Worm (Caenorhabditis elegans) whole organism, young adult: ENCODE measurements around the gene lin-12.

Experiments
- B0019.2 ChIP-seq: fragments of 200-800 bp; sonication (Bioruptor generic); conservative IDR thresholded peaks from 2 replicates; pipeline ENCODE4 v1.3.6; 2022; ENCODE audit warnings: missing genetic modification reagents, missing genetic modification characterization, missing compliant biosample characterization
- C17E4.6 ChIP-seq: fragments of 200-800 bp; sonication (Bioruptor generic); IDR thresholded peaks from 2 replicates; pipeline ENCODE4 v1.3.6; 2022; ENCODE audit warnings: missing genetic modification reagents, missing genetic modification characterization, missing compliant biosample characterization
- D2030.7 ChIP-seq: fragments of 200-800 bp; sonication (Bioruptor generic); IDR thresholded peaks from 2 replicates; pipeline ENCODE4 v1.3.6; 2022; ENCODE audit warnings: missing genetic modification reagents, missing genetic modification characterization, missing compliant biosample characterization
- F10E7.11 ChIP-seq: sonication (generic microtip); optimal IDR thresholded peaks from 2 replicates; lab custom pipeline; 2017; ENCODE audit warnings: mild to moderate bottlenecking, missing genetic modification characterization, moderate library complexity, missing compliant biosample characterization
- F23B12.7 ChIP-seq: sonication (generic microtip); optimal IDR thresholded peaks from 2 replicates; lab custom pipeline; 2017; ENCODE audit warnings: missing genetic modification characterization, mild to moderate bottlenecking, missing compliant biosample characterization, antibody characterized with exemption, moderate library complexity; ENCODE audit not compliant: insufficient read depth
- F37B4.10 ChIP-seq: fragments of 200-800 bp; sonication (Bioruptor generic); IDR thresholded peaks from 2 replicates; pipeline ENCODE4 v1.3.6; 2022; ENCODE audit warnings: missing genetic modification characterization, missing compliant biosample characterization
- F57A8.1 ChIP-seq: fragments of 200-800 bp; sonication (Bioruptor generic); optimal IDR thresholded peaks from 2 replicates; lab custom pipeline; 2018; ENCODE audit warnings: mild to moderate bottlenecking, missing genetic modification characterization, moderate library complexity, missing compliant biosample characterization
- Y79H2A.3 ChIP-seq: fragments of 200-800 bp; sonication (Bioruptor generic); conservative IDR thresholded peaks from 2 replicates; pipeline ENCODE4 v1.3.6; 2022; ENCODE audit warnings: missing genetic modification reagents, missing genetic modification characterization, missing compliant biosample characterization
- Y95B8A.8 ChIP-seq: fragments of 200-800 bp; sonication (Bioruptor generic); IDR thresholded peaks from 2 replicates; pipeline ENCODE4 v1.3.6; 2022; ENCODE audit warnings: missing genetic modification reagents, missing genetic modification characterization, missing compliant biosample characterization
- athp-1 ChIP-seq: sonication (generic microtip); optimal IDR thresholded peaks from 2 replicates; lab custom pipeline; 2017; ENCODE audit warnings: mild to moderate bottlenecking, missing genetic modification characterization, missing compliant biosample characterization
- attf-3 ChIP-seq: fragments of 200-800 bp; sonication (Bioruptor generic); conservative IDR thresholded peaks from 2 replicates; pipeline ENCODE4 v1.3.6; 2022; ENCODE audit warnings: missing genetic modification reagents, missing genetic modification characterization, missing compliant biosample characterization
- attf-5 ChIP-seq: fragments of 200-800 bp; sonication (Bioruptor generic); optimal IDR thresholded peaks from 2 replicates; lab custom pipeline; 2018; ENCODE audit warnings: mild to moderate bottlenecking, missing genetic modification characterization, missing compliant biosample characterization
- attf-6 ChIP-seq: fragments of 200-800 bp; sonication (Bioruptor generic); IDR thresholded peaks from 2 replicates; pipeline ENCODE4 v1.3.6; 2022; ENCODE audit warnings: missing genetic modification reagents, missing genetic modification characterization, missing compliant biosample characterization
- bed-2 ChIP-seq: fragments of 200-800 bp; sonication (Bioruptor generic); IDR thresholded peaks from 2 replicates; pipeline ENCODE4 v1.3.6; 2022; ENCODE audit warnings: missing genetic modification reagents, missing genetic modification characterization, missing compliant biosample characterization
- cebp-1 ChIP-seq, 2 experiments: fragments of 200-800 bp in 1 of 2; sonication (Bioruptor generic) in 1 of 2; sonication (generic microtip) in 1 of 2; IDR thresholded peaks in 1 of 2; optimal IDR thresholded peaks in 1 of 2; 2 replicates each; pipeline versions ENCODE4 v1.3.6 to Lab custom; 2017 to 2022; ENCODE audit warnings: missing compliant biosample characterization in 2 of 2, missing genetic modification characterization in 2 of 2, mild to moderate bottlenecking in 1 of 2, missing genetic modification reagents in 1 of 2, moderate library complexity in 1 of 2
- ceh-100 ChIP-seq: fragments of 200-800 bp; sonication (Bioruptor generic); IDR thresholded peaks from 2 replicates; pipeline ENCODE4 v1.3.6; 2022; ENCODE audit warnings: missing genetic modification reagents, missing genetic modification characterization, missing compliant biosample characterization
- ceh-40 ChIP-seq: fragments of 200-800 bp; sonication (Bioruptor generic); IDR thresholded peaks from 2 replicates; pipeline ENCODE4 v1.3.6; 2022; ENCODE audit warnings: missing genetic modification characterization, missing compliant biosample characterization
- ceh-58 ChIP-seq: fragments of 200-800 bp; sonication (Bioruptor generic); IDR thresholded peaks from 2 replicates; pipeline ENCODE4 v1.3.6; 2022; ENCODE audit warnings: missing genetic modification characterization, missing compliant biosample characterization
- ceh-79 ChIP-seq: sonication (generic microtip); optimal IDR thresholded peaks from 2 replicates; lab custom pipeline; 2017; ENCODE audit warnings: mild to moderate bottlenecking, missing genetic modification characterization, missing compliant biosample characterization
- die-1 ChIP-seq: sonication (generic microtip); optimal IDR thresholded peaks from 2 replicates; lab custom pipeline; 2016; ENCODE audit warnings: missing genotype, mild to moderate bottlenecking, missing genetic modification characterization, missing compliant biosample characterization
- dpl-1 ChIP-seq: fragments of 150-350 bp; optimal IDR thresholded peaks from 2 replicates; lab custom pipeline; 2014; ENCODE audit warnings: missing biosample characterization, missing genetic modification reagents, missing genetic modification characterization
- efl-1 ChIP-seq: fragments of 150-350 bp; optimal IDR thresholded peaks from 2 replicates; lab custom pipeline; 2014; ENCODE audit warnings: missing biosample characterization, missing genetic modification reagents, missing genetic modification characterization
- egl-18 ChIP-seq: fragments of 200-800 bp; sonication (Bioruptor generic); IDR thresholded peaks from 2 replicates; pipeline ENCODE4 v1.3.6; 2022; ENCODE audit warnings: missing genetic modification reagents, missing genetic modification characterization, missing compliant biosample characterization
- ekl-4 ChIP-seq: fragments of 200-800 bp; sonication (Bioruptor generic); IDR thresholded peaks from 2 replicates; pipeline ENCODE4 v1.3.6; 2022; ENCODE audit warnings: missing genetic modification reagents, missing genetic modification characterization, missing compliant biosample characterization
- fkh-3 ChIP-seq: sonication (generic microtip); optimal IDR thresholded peaks from 2 replicates; lab custom pipeline; 2016; ENCODE audit warnings: mild to moderate bottlenecking, missing genetic modification characterization, missing compliant biosample characterization
- him-1 ChIP-seq: sonication (generic microtip); optimal IDR thresholded peaks from 2 replicates; lab custom pipeline; 2016; ENCODE audit warnings: missing genotype, missing genetic modification reagents, missing genetic modification characterization, missing compliant biosample characterization
- hmg-1.2 ChIP-seq: fragments of 200-800 bp; sonication (Bioruptor generic); IDR thresholded peaks from 2 replicates; pipeline ENCODE4 v1.3.6; 2022; ENCODE audit warnings: missing genetic modification reagents, missing genetic modification characterization, missing compliant biosample characterization
- hmg-20 ChIP-seq: fragments of 200-800 bp; sonication (Bioruptor generic); IDR thresholded peaks from 2 replicates; pipeline ENCODE4 v1.3.6; 2022; ENCODE audit warnings: missing genetic modification reagents, missing genetic modification characterization, missing compliant biosample characterization
- hrde-1 ChIP-seq: sonication (generic microtip); optimal IDR thresholded peaks from 2 replicates; lab custom pipeline; 2016; ENCODE audit warnings: missing genetic modification characterization, mild to moderate bottlenecking, missing compliant biosample characterization, moderate library complexity, missing genotype, missing genetic modification reagents, borderline replicate concordance
- let-607 ChIP-seq, 2 experiments: fragments of 200-800 bp in 1 of 2; sonication (Bioruptor generic) in 1 of 2; sonication (generic microtip) in 1 of 2; optimal IDR thresholded peaks; 2 replicates each; lab custom pipeline; 2016 to 2018; ENCODE audit warnings: mild to moderate bottlenecking in 2 of 2, missing compliant biosample characterization in 2 of 2, missing genetic modification characterization in 2 of 2, moderate library complexity in 2 of 2, missing genotype in 1 of 2
- lin-26 ChIP-seq: fragments of 200-800 bp; sonication (Bioruptor generic); IDR thresholded peaks from 2 replicates; pipeline ENCODE4 v1.3.6; 2022; ENCODE audit warnings: missing genetic modification reagents, missing genetic modification characterization, missing compliant biosample characterization
- lin-54 ChIP-seq: fragments of 200-800 bp; sonication (Bioruptor generic); optimal IDR thresholded peaks from 2 replicates; lab custom pipeline; 2018; ENCODE audit warnings: mild to moderate bottlenecking, missing genetic modification characterization, missing compliant biosample characterization
- lsl-1 ChIP-seq: fragments of 200-800 bp; sonication (Bioruptor generic); optimal IDR thresholded peaks from 2 replicates; lab custom pipeline; 2018; ENCODE audit warnings: mild to moderate bottlenecking, missing genetic modification characterization, moderate library complexity, missing compliant biosample characterization
- lsy-27 ChIP-seq: sonication (generic microtip); optimal IDR thresholded peaks from 2 replicates; lab custom pipeline; 2017; ENCODE audit warnings: missing genetic modification characterization, mild to moderate bottlenecking, missing compliant biosample characterization, antibody characterized with exemption, missing genotype, borderline replicate concordance; ENCODE audit not compliant: insufficient read depth
- madf-10 ChIP-seq: sonication (generic microtip); optimal IDR thresholded peaks from 2 replicates; lab custom pipeline; 2016; ENCODE audit warnings: mild to moderate bottlenecking, missing genetic modification characterization, missing compliant biosample characterization
- madf-8 ChIP-seq: fragments of 200-800 bp; sonication (Bioruptor generic); conservative IDR thresholded peaks from 2 replicates; pipeline ENCODE4 v1.3.6; 2022; ENCODE audit warnings: missing genetic modification reagents, missing genetic modification characterization, missing compliant biosample characterization
- mcd-1 ChIP-seq: fragments of 200-800 bp; sonication (Bioruptor generic); IDR thresholded peaks from 2 replicates; pipeline ENCODE4 v1.3.6; 2022; ENCODE audit warnings: missing genetic modification reagents, missing genetic modification characterization, missing compliant biosample characterization
- nfya-1 ChIP-seq: sonication (generic microtip); optimal IDR thresholded peaks from 2 replicates; lab custom pipeline; 2017; ENCODE audit warnings: antibody characterized with exemption, missing compliant biosample characterization, missing genetic modification characterization, borderline replicate concordance; ENCODE audit not compliant: insufficient read depth
- nfyb-1 ChIP-seq: fragments of 200-800 bp; sonication (Bioruptor generic); IDR thresholded peaks from 2 replicates; pipeline ENCODE4 v1.3.6; 2022; ENCODE audit warnings: missing genetic modification reagents, missing genetic modification characterization, missing compliant biosample characterization
- nhr-179 ChIP-seq: sonication (generic microtip); optimal IDR thresholded peaks from 2 replicates; lab custom pipeline; 2016; ENCODE audit warnings: mild to moderate bottlenecking, missing genetic modification characterization, missing compliant biosample characterization
- pbrm-1 ChIP-seq: fragments of 200-800 bp; sonication (Bioruptor generic); IDR thresholded peaks from 2 replicates; pipeline ENCODE4 v1.3.6; 2022; ENCODE audit warnings: missing genetic modification reagents, missing genetic modification characterization, missing compliant biosample characterization
- pha-4 ChIP-seq: fragments of 150-350 bp; sonication (generic microtip); optimal IDR thresholded peaks from 2 replicates; lab custom pipeline; 2014; ENCODE audit warnings: missing biosample characterization, missing genetic modification reagents, missing genetic modification characterization
- repo-1 ChIP-seq: sonication (generic microtip); optimal IDR thresholded peaks from 2 replicates; lab custom pipeline; 2017; ENCODE audit warnings: mild to moderate bottlenecking, missing genetic modification characterization, missing compliant biosample characterization
- somi-1 ChIP-seq: fragments of 200-800 bp; sonication (Bioruptor generic); optimal IDR thresholded peaks from 2 replicates; lab custom pipeline; 2018; ENCODE audit warnings: mild to moderate bottlenecking, missing genetic modification characterization, missing compliant biosample characterization
- sptf-2 ChIP-seq: fragments of 200-800 bp; sonication (Bioruptor generic); optimal IDR thresholded peaks from 2 replicates; lab custom pipeline; 2018; ENCODE audit warnings: mild to moderate bottlenecking, missing genetic modification characterization, missing compliant biosample characterization
- tbp1 ChIP-seq: fragments of 200-800 bp; sonication (Bioruptor generic); optimal IDR thresholded peaks from 2 replicates; lab custom pipeline; 2018; ENCODE audit warnings: mild to moderate bottlenecking, missing genetic modification characterization, missing compliant biosample characterization
- tlf-1 ChIP-seq: fragments of 200-800 bp; sonication (Bioruptor generic); optimal IDR thresholded peaks from 2 replicates; lab custom pipeline; 2018; ENCODE audit warnings: mild to moderate bottlenecking, missing genetic modification characterization, missing compliant biosample characterization
- zfh-2 ChIP-seq: fragments of 200-800 bp; sonication (Bioruptor generic); conservative IDR thresholded peaks from 2 replicates; pipeline ENCODE4 v1.3.6; 2022; ENCODE audit warnings: missing genetic modification reagents, missing genetic modification characterization, missing compliant biosample characterization

Gene lin-12

ce11 chrIII:9060267-9060666 is 11.0 kb downstream of the lin-12 start (continued):
- TF ChIP-seq D2030.7 (no peak), lin-54 (peak; percentile 53), athp-1 (tag; lab: Kevin White, UChicago) (peak; percentile 5), C17E4.6 (GFP tag; lab: Robert Waterston, UW) (no peak), nfyb-1 (GFP tag; lab: Robert Waterston, UW) (peak; percentile 79), B0019.2 (GFP tag; lab: Robert Waterston, UW) (no peak), sptf-2 (GFP tag; lab: Kevin White, UChicago) (no peak), lsy-27 (tag; lab: Kevin White, UChicago) (no peak), nfya-1 (no peak), hmg-20 (GFP tag; lab: Robert Waterston, UW) (no peak), ceh-58 (no peak), mcd-1 (no peak; the same call in 1 of the 2 replicates), hrde-1 (tag; lab: Kevin White, UChicago) (peak; percentile 78), hmg-1.2 (GFP tag; lab: Robert Waterston, UW) (peak; percentile 22; the same call in 1 of the 2 replicates), him-1 (peak; percentile 35), die-1 (tag; lab: Kevin White, UChicago) (no peak), madf-8 (no peak), F10E7.11 (tag; lab: Kevin White, UChicago) (no peak), tlf-1 (GFP tag; lab: Kevin White, UChicago) (peak; percentile 73), ceh-79 (no peak), let-607 (tag; optimal IDR thresholded peaks at IDR 0.05; lab: Kevin White, UChicago) (no peak), tbp1 (GFP tag; lab: Kevin White, UChicago) (no peak), efl-1 (GFP tag; lab: Kevin White, UChicago) (no peak), somi-1 (GFP tag; lab: Kevin White, UChicago) (no peak), dpl-1 (GFP tag; lab: Kevin White, UChicago) (no peak), attf-6 (no peak), F37B4.10 (GFP tag; lab: Robert Waterston, UW) (no peak), Y95B8A.8 (GFP tag; lab: Robert Waterston, UW) (peak; percentile 58; the same call in 1 of the 2 replicates), F57A8.1 (GFP tag; lab: Kevin White, UChicago) (no peak), pbrm-1 (GFP tag; lab: Robert Waterston, UW) (peak; percentile 58; the same call in 1 of the 2 replicates), ceh-100 (peak; percentile 15; the same call in 1 of the 2 replicates), cebp-1 (GFP tag; IDR thresholded peaks at IDR 0.05; lab: Robert Waterston, UW) (no peak), cebp-1 (tag; optimal IDR thresholded peaks at IDR 0.05; lab: Kevin White, UChicago) (peak; percentile 54), zfh-2 (GFP tag; lab: Robert Waterston, UW) (no peak), attf-3 (no peak), lsl-1 (GFP tag; lab: Kevin White, UChicago) (no peak), fkh-3 (tag; lab: Kevin White, UChicago) (no peak), attf-5 (GFP tag; lab: Kevin White, UChicago) (no peak), Y79H2A.3 (GFP tag; lab: Robert Waterston, UW) (no peak), egl-18 (GFP tag; lab: Robert Waterston, UW) (no peak), repo-1 (tag; lab: Kevin White, UChicago) (peak; percentile 80), lin-26 (GFP tag; lab: Robert Waterston, UW) (0 out of 2 replicates have a peak, but pooled peaks have one; percentile 23), ceh-40 (GFP tag; lab: Robert Waterston, UW) (no peak), ekl-4 (no peak), madf-10 (tag; lab: Kevin White, UChicago) (peak; percentile 57), bed-2 (GFP tag; lab: Robert Waterston, UW) (no peak), nhr-179 (tag; lab: Kevin White, UChicago) (no peak), F23B12.7 (tag; lab: Kevin White, UChicago) (no peak), pha-4 (tag; lab: Kevin White, UChicago) (no peak)
